Worm (Caenorhabditis elegans) whole organism, early embryonic: ENCODE measurements around the gene cgh-1.

Source experiments
- ama-1 ChIP-seq: fragments of 150-350 bp; optimal IDR thresholded peaks from 2 replicates; lab custom pipeline; 2014
- ceh-13 ChIP-seq: fragments of 200-800 bp; sonication (Bioruptor generic); optimal IDR thresholded peaks from 2 replicates; lab custom pipeline; 2018; ENCODE audit warnings: mild to moderate bottlenecking, missing genetic modification characterization, missing compliant biosample characterization
- ceh-36 ChIP-seq: sonication (generic microtip); optimal IDR thresholded peaks from 2 replicates; lab custom pipeline; 2016; ENCODE audit warnings: missing genetic modification characterization, inconsistent platforms, missing compliant biosample characterization
- pes-1 ChIP-seq: fragments of 200-800 bp; sonication (Bioruptor generic); IDR thresholded peaks from 2 replicates; pipeline ENCODE4 v1.3.6; 2022; ENCODE audit warnings: missing genetic modification reagents, missing genetic modification characterization, missing compliant biosample characterization
- scrt-1 ChIP-seq: fragments of 200-800 bp; sonication (Bioruptor generic); IDR thresholded peaks from 2 replicates; pipeline ENCODE4 v1.3.6; 2022; ENCODE audit warnings: missing genetic modification characterization, missing compliant biosample characterization
- sea-1 ChIP-seq: fragments of 200-800 bp; sonication (Bioruptor generic); conservative IDR thresholded peaks from 2 replicates; pipeline ENCODE4 v1.3.6; 2022; ENCODE audit warnings: missing genetic modification characterization, missing compliant biosample characterization
- tra-4 ChIP-seq: sonication (generic microtip); optimal IDR thresholded peaks from 2 replicates; lab custom pipeline; 2017; ENCODE audit warnings: missing genetic modification characterization, missing compliant biosample characterization

- TF ChIP-seq sea-1: no peak
- no peak for TF ChIP-seq ama-1
- no peak for TF ChIP-seq tra-4 (tag; lab: Kevin White, UChicago)
- TF ChIP-seq pes-1 (GFP tag; lab: Robert Waterston, UW): no peak
- no peak for TF ChIP-seq ceh-13
- no peak for TF ChIP-seq scrt-1 (GFP tag; lab: Robert Waterston, UW)
- no peak for TF ChIP-seq ceh-36 (tag; lab: Kevin White, UChicago)
Measured at ce11 chrIII:7465347-7465746, 32.3 kb downstream of the cgh-1 start, which contains the start of gene fum-1.
